Fruit fly (Drosophila melanogaster) whole organism, embryonic: Measurements from ENCODE around the gene alpha-Man-Ia.

ENCODE experiments used
- Atf-2 ChIP-seq: fragments of 200-800 bp; sonication (Bioruptor generic); optimal IDR thresholded peaks from 2 replicates; lab custom pipeline; 2016; ENCODE audit warnings: missing biosample characterization, missing genetic modification characterization
- B-H2 ChIP-seq: fragments of 200-800 bp; sonication (Bioruptor generic); optimal IDR thresholded peaks from 2 replicates; lab custom pipeline; 2018; ENCODE audit warnings: missing biosample characterization, mild to moderate bottlenecking, missing genetic modification characterization
- Bgb ChIP-seq: fragments of 200-800 bp; sonication (Bioruptor generic); IDR thresholded peaks from 2 replicates; pipeline ENCODE4 v1.3.6; 2022; ENCODE audit warnings: missing biosample characterization, missing genetic modification characterization; ENCODE audit not compliant: partially characterized antibody
- CG10366 ChIP-seq: fragments of 200-800 bp; sonication (Bioruptor generic); IDR thresholded peaks from 2 replicates; pipeline ENCODE4 v1.3.6; 2022; ENCODE audit warnings: missing biosample characterization, missing genetic modification characterization
- CG10543 ChIP-seq: fragments of 200-800 bp; sonication (Bioruptor generic); optimal IDR thresholded peaks from 3 replicates; lab custom pipeline; 2017; ENCODE audit warnings: missing biosample characterization, mild to moderate bottlenecking, missing genetic modification characterization, moderate library complexity
- CG11247 ChIP-seq: fragments of 200-800 bp; sonication (Bioruptor generic); IDR thresholded peaks from 2 replicates; pipeline ENCODE4 v1.3.6; 2022; ENCODE audit warnings: missing biosample characterization, missing genetic modification characterization
- CG13123 ChIP-seq: fragments of 200-800 bp; sonication (Bioruptor generic); optimal IDR thresholded peaks from 2 replicates; lab custom pipeline; 2016; ENCODE audit warnings: missing biosample characterization, missing genetic modification characterization
- CG14860 ChIP-seq: fragments of 200-800 bp; sonication (Bioruptor generic); IDR thresholded peaks from 3 replicates; pipeline ENCODE4 v1.3.6; 2022; ENCODE audit warnings: missing biosample characterization, missing genetic modification characterization; ENCODE audit not compliant: partially characterized antibody
- CG17385 ChIP-seq: fragments of 200-800 bp; sonication (Bioruptor generic); optimal IDR thresholded peaks from 3 replicates; lab custom pipeline; 2018; ENCODE audit warnings: missing biosample characterization, mild to moderate bottlenecking, missing genetic modification characterization
- CG1792 ChIP-seq: fragments of 200-800 bp; sonication (Bioruptor generic); optimal IDR thresholded peaks from 2 replicates; lab custom pipeline; 2016; ENCODE audit warnings: missing biosample characterization, missing genetic modification characterization
- CG2116 ChIP-seq: fragments of 200-800 bp; sonication (Bioruptor generic); optimal IDR thresholded peaks from 3 replicates; lab custom pipeline; 2018; ENCODE audit warnings: missing biosample characterization, mild to moderate bottlenecking, missing genetic modification characterization
- CG2712 ChIP-seq: fragments of 200-800 bp; optimal IDR thresholded peaks from 3 replicates; lab custom pipeline; 2019; ENCODE audit warnings: missing biosample characterization, mild to moderate bottlenecking, missing genetic modification characterization, moderate library complexity
- CG2875 ChIP-seq: fragments of 200-800 bp; sonication (Bioruptor generic); optimal IDR thresholded peaks from 2 replicates; lab custom pipeline; 2017; ENCODE audit warnings: missing biosample characterization, mild to moderate bottlenecking, missing genetic modification characterization, missing genetic modification reagents
- CG30403 ChIP-seq: fragments of 200-800 bp; sonication (Bioruptor generic); optimal IDR thresholded peaks from 3 replicates; lab custom pipeline; 2016; ENCODE audit warnings: missing biosample characterization, missing genetic modification characterization
- CG3281 ChIP-seq: fragments of 200-800 bp; sonication (Bioruptor generic); optimal IDR thresholded peaks from 3 replicates; lab custom pipeline; 2017; ENCODE audit warnings: missing biosample characterization, mild to moderate bottlenecking, missing genetic modification characterization
- CG3995 ChIP-seq: fragments of 200-800 bp; sonication (Bioruptor generic); optimal IDR thresholded peaks from 3 replicates; lab custom pipeline; 2016; ENCODE audit warnings: missing biosample characterization, missing genetic modification characterization
- CG42726 ChIP-seq: fragments of 200-800 bp; sonication (Bioruptor generic); IDR thresholded peaks from 2 replicates; pipeline ENCODE4 v1.3.6; 2022; ENCODE audit warnings: missing biosample characterization, missing genetic modification characterization; ENCODE audit not compliant: partially characterized antibody
- CG4282 ChIP-seq: fragments of 200-800 bp; sonication (Bioruptor generic); optimal IDR thresholded peaks from 2 replicates; lab custom pipeline; 2016; ENCODE audit warnings: missing biosample characterization, missing genetic modification characterization
- CG5180 ChIP-seq: fragments of 200-800 bp; sonication (Bioruptor generic); optimal IDR thresholded peaks from 3 replicates; lab custom pipeline; 2017; ENCODE audit warnings: missing biosample characterization, missing genetic modification characterization, mild to moderate bottlenecking, moderate library complexity, missing genetic modification reagents
- CG6813 ChIP-seq: fragments of 200-800 bp; sonication (Bioruptor generic); optimal IDR thresholded peaks from 2 replicates; lab custom pipeline; 2017; ENCODE audit warnings: missing biosample characterization, missing genetic modification characterization, mild to moderate bottlenecking, moderate library complexity, missing genetic modification reagents
- CG7372 ChIP-seq: fragments of 200-800 bp; sonication (Bioruptor generic); IDR thresholded peaks from 2 replicates; pipeline ENCODE4 v1.3.6; 2022; ENCODE audit warnings: missing biosample characterization, missing genetic modification characterization
- CG7556 ChIP-seq: fragments of 200-800 bp; sonication (Bioruptor generic); optimal IDR thresholded peaks from 2 replicates; lab custom pipeline; 2017; ENCODE audit warnings: missing biosample characterization, mild to moderate bottlenecking, missing genetic modification characterization
- CG7963 ChIP-seq: fragments of 200-800 bp; sonication (Bioruptor generic); IDR thresholded peaks from 3 replicates; pipeline ENCODE4 v1.3.6; 2022; ENCODE audit warnings: missing biosample characterization, missing genetic modification characterization; ENCODE audit not compliant: partially characterized antibody
- CG9727 ChIP-seq: fragments of 200-800 bp; sonication (Bioruptor generic); optimal IDR thresholded peaks from 3 replicates; lab custom pipeline; 2017; ENCODE audit warnings: missing biosample characterization, mild to moderate bottlenecking, missing genetic modification characterization
- CTCF ChIP-seq: fragments of 200-800 bp; sonication (Bioruptor generic); optimal IDR thresholded peaks from 2 replicates; lab custom pipeline; 2017; ENCODE audit warnings: missing biosample characterization, mild to moderate bottlenecking, missing genetic modification characterization, moderate library complexity
- CoRest ChIP-seq: fragments of 200-800 bp; sonication (Bioruptor generic); optimal IDR thresholded peaks from 3 replicates; lab custom pipeline; 2018; ENCODE audit warnings: missing biosample characterization, mild to moderate bottlenecking, missing genetic modification characterization, moderate library complexity
- D19A ChIP-seq: fragments of 200-800 bp; optimal IDR thresholded peaks from 3 replicates; lab custom pipeline; 2019; ENCODE audit warnings: missing biosample characterization, mild to moderate bottlenecking, missing genetic modification characterization, moderate library complexity
- D19B ChIP-seq: fragments of 200-800 bp; sonication (Bioruptor generic); optimal IDR thresholded peaks from 2 replicates; lab custom pipeline; 2017; ENCODE audit warnings: missing biosample characterization, mild to moderate bottlenecking, missing genetic modification characterization
- Dll ChIP-seq: fragments of 200-800 bp; sonication (Bioruptor generic); IDR thresholded peaks from 4 replicates; pipeline ENCODE4 v1.3.6; 2022; ENCODE audit warnings: missing biosample characterization, missing genetic modification characterization; ENCODE audit not compliant: partially characterized antibody
- ERR ChIP-seq: fragments of 200-800 bp; sonication (Bioruptor generic); optimal IDR thresholded peaks from 2 replicates; lab custom pipeline; 2016; ENCODE audit warnings: missing biosample characterization, missing genetic modification characterization
- Ets65A ChIP-seq: fragments of 200-800 bp; sonication (Bioruptor generic); peaks from one replicate; lab custom pipeline; 2016; ENCODE audit warnings: missing biosample characterization, missing genetic modification characterization
- Fer1 ChIP-seq: fragments of 200-800 bp; sonication (Bioruptor generic); optimal IDR thresholded peaks from 2 replicates; lab custom pipeline; 2017; ENCODE audit warnings: missing biosample characterization, mild to moderate bottlenecking, missing genetic modification characterization
- Hr3 ChIP-seq: fragments of 200-800 bp; sonication (Bioruptor generic); optimal IDR thresholded peaks from 3 replicates; lab custom pipeline; 2016; ENCODE audit warnings: missing biosample characterization, missing genetic modification characterization
- Meics ChIP-seq: fragments of 200-800 bp; sonication (Bioruptor generic); optimal IDR thresholded peaks from 2 replicates; lab custom pipeline; 2017; ENCODE audit warnings: missing biosample characterization, mild to moderate bottlenecking, missing genetic modification characterization
- NFAT ChIP-seq: fragments of 200-800 bp; sonication (Bioruptor generic); IDR thresholded peaks from 2 replicates; pipeline ENCODE4 v1.3.6; 2022; ENCODE audit warnings: missing biosample characterization, missing genetic modification characterization
- Opbp ChIP-seq: fragments of 200-800 bp; sonication (Bioruptor generic); IDR thresholded peaks from 3 replicates; pipeline ENCODE4 v1.3.6; 2022; ENCODE audit warnings: missing biosample characterization, missing genetic modification characterization; ENCODE audit not compliant: partially characterized antibody
- Sox100B ChIP-seq: fragments of 200-800 bp; sonication (Bioruptor generic); optimal IDR thresholded peaks from 3 replicates; lab custom pipeline; 2018; ENCODE audit warnings: missing biosample characterization, mild to moderate bottlenecking, missing genetic modification characterization
- Sox102F ChIP-seq: fragments of 200-800 bp; sonication (Bioruptor generic); optimal IDR thresholded peaks from 2 replicates; lab custom pipeline; 2018; ENCODE audit warnings: missing biosample characterization, mild to moderate bottlenecking, missing genetic modification characterization, moderate library complexity
- bab2 ChIP-seq: fragments of 200-800 bp; sonication (Bioruptor generic); optimal IDR thresholded peaks from 2 replicates; lab custom pipeline; 2016; ENCODE audit warnings: missing biosample characterization, missing genetic modification characterization
- cas ChIP-seq: fragments of 200-800 bp; sonication (Bioruptor generic); IDR thresholded peaks from 2 replicates; pipeline ENCODE4 v1.3.6; 2022; ENCODE audit warnings: missing biosample characterization, missing genetic modification characterization
- ci ChIP-seq: fragments of 200-800 bp; sonication (Bioruptor generic); IDR thresholded peaks from 3 replicates; pipeline ENCODE4 v1.3.6; 2022; ENCODE audit warnings: missing biosample characterization, missing genetic modification characterization
- corto ChIP-seq: fragments of 200-800 bp; sonication (Bioruptor generic); optimal IDR thresholded peaks from 2 replicates; lab custom pipeline; 2016; ENCODE audit warnings: missing biosample characterization, mild to moderate bottlenecking, missing genetic modification characterization, moderate library complexity
- cwo ChIP-seq: fragments of 200-800 bp; sonication (Bioruptor generic); optimal IDR thresholded peaks from 3 replicates; lab custom pipeline; 2017; ENCODE audit warnings: missing biosample characterization, missing genetic modification characterization, mild to moderate bottlenecking, moderate library complexity, missing genetic modification reagents
- dmrt99B ChIP-seq: fragments of 200-800 bp; sonication (Bioruptor generic); optimal IDR thresholded peaks from 2 replicates; lab custom pipeline; 2018; ENCODE audit warnings: missing biosample characterization, mild to moderate bottlenecking, missing genetic modification characterization, moderate library complexity
- dpn ChIP-seq, 2 experiments: fragments of 200-800 bp; sonication (Bioruptor generic); optimal IDR thresholded peaks; 3 replicates each; lab custom pipeline; 2016; ENCODE audit warnings: missing biosample characterization in 2 of 2, missing genetic modification characterization in 2 of 2
- esg ChIP-seq: fragments of 200-800 bp; sonication (Bioruptor generic); conservative IDR thresholded peaks from 2 replicates; pipeline ENCODE4 v1.3.6; 2022; ENCODE audit warnings: missing biosample characterization, missing genetic modification characterization
- ewg ChIP-seq: fragments of 200-800 bp; sonication (Bioruptor generic); optimal IDR thresholded peaks from 3 replicates; lab custom pipeline; 2017; ENCODE audit warnings: mild to moderate bottlenecking, missing biosample characterization, missing genetic modification reagents, missing genetic modification characterization
- org-1 ChIP-seq: fragments of 200-800 bp; sonication (Bioruptor generic); optimal IDR thresholded peaks from 2 replicates; lab custom pipeline; 2017; ENCODE audit warnings: missing biosample characterization, missing genetic modification characterization
- sens ChIP-seq: fragments of 200-800 bp; sonication (Bioruptor generic); peaks from one replicate; lab custom pipeline; 2016; ENCODE audit warnings: missing biosample characterization, missing genetic modification characterization
- shn ChIP-seq: fragments of 200-800 bp; sonication (Bioruptor generic); optimal IDR thresholded peaks from 3 replicates; lab custom pipeline; 2016; ENCODE audit warnings: missing biosample characterization, missing genetic modification characterization
- sqz ChIP-seq: fragments of 200-800 bp; sonication (Bioruptor generic); optimal IDR thresholded peaks from 3 replicates; lab custom pipeline; 2018; ENCODE audit warnings: missing biosample characterization, mild to moderate bottlenecking, missing genetic modification characterization
- sr ChIP-seq: fragments of 200-800 bp; sonication (Bioruptor generic); IDR thresholded peaks from 3 replicates; pipeline ENCODE4 v1.3.6; 2022; ENCODE audit warnings: missing biosample characterization, missing genetic modification characterization
- usp ChIP-seq: fragments of >200 bp; optimal IDR thresholded peaks from 2 replicates; lab custom pipeline; 2017; ENCODE audit warnings: missing biosample characterization, missing genetic modification characterization

The alpha-Man-Ia gene

dm6 chrX:10252745-10253144, 73.0 kb downstream of the alpha-Man-Ia start:
- no peak for TF ChIP-seq corto (GFP tag; lab: Kevin White, UChicago)
- TF ChIP-seq B-H2 (GFP tag; lab: Kevin White, UChicago), result no peak
- no peak for TF ChIP-seq cas (GFP tag; lab: Robert Waterston, UW)
- no peak for TF ChIP-seq CG2875 (GFP tag; lab: Kevin White, UChicago)
- no peak for TF ChIP-seq org-1 (GFP tag; lab: Kevin White, UChicago)
- 0 out of 3 replicates have a peak, but pooled peaks have one; percentile 32 for TF ChIP-seq ci
- no peak for TF ChIP-seq sr
- TF ChIP-seq ERR (GFP tag; lab: Kevin White, UChicago), result no peak
- no peak for TF ChIP-seq NFAT
- TF ChIP-seq CG7963, result 0 out of 3 replicates have a peak, but pooled peaks have one; percentile 25
- no peak for TF ChIP-seq CG5180 (GFP tag; lab: Kevin White, UChicago)
- TF ChIP-seq Bgb (GFP tag; lab: Robert Waterston, UW), result peak; percentile 39
- no peak for TF ChIP-seq sqz
- peak; percentile 12 for TF ChIP-seq CoRest
- no peak for TF ChIP-seq CG3281 (GFP tag; lab: Kevin White, UChicago)
- no peak for TF ChIP-seq Dll
- TF ChIP-seq CG2116 (GFP tag; lab: Kevin White, UChicago), result no peak
- TF ChIP-seq esg (GFP tag; lab: Robert Waterston, UW), result no peak
- TF ChIP-seq CG14860 (GFP tag; lab: Robert Waterston, UW), result 0 out of 3 replicates have a peak, but pooled peaks have one; percentile 11
- no peak for TF ChIP-seq CG6813 (GFP tag; lab: Kevin White, UChicago)
- TF ChIP-seq CG4282 (GFP tag; lab: Kevin White, UChicago), result no peak
- peak; percentile 36 for TF ChIP-seq sens
- TF ChIP-seq CG1792 (GFP tag; lab: Kevin White, UChicago), result no peak
- peak; percentile 31; the same call in 1 of the 3 replicates for TF ChIP-seq Opbp
- TF ChIP-seq CG7372 (GFP tag; lab: Robert Waterston, UW), result peak; percentile 72
- peak; percentile 89 for TF ChIP-seq CTCF
- no peak for TF ChIP-seq CG2712 (tag; lab: Kevin White, UChicago)
- TF ChIP-seq CG3995 (GFP tag; lab: Kevin White, UChicago), result no peak
- TF ChIP-seq bab2, result no peak
- TF ChIP-seq CG13123 (GFP tag; lab: Kevin White, UChicago), result no peak
- TF ChIP-seq CG11247 (GFP tag; lab: Robert Waterston, UW), result no peak
- TF ChIP-seq usp (GFP tag; lab: Kevin White, UChicago), result no peak
- TF ChIP-seq CG10366 (GFP tag; lab: Robert Waterston, UW), result no peak
- TF ChIP-seq CG30403 (GFP tag; lab: Kevin White, UChicago), result no peak
- no peak for TF ChIP-seq CG17385 (GFP tag; lab: Kevin White, UChicago)
- peak; percentile 32; the same call in 1 of the 2 replicates for TF ChIP-seq CG42726 (GFP tag; lab: Robert Waterston, UW)
- peak; percentile 24 for TF ChIP-seq Ets65A (GFP tag; lab: Kevin White, UChicago)
- no peak for TF ChIP-seq Sox100B
- TF ChIP-seq shn, result no peak
- no peak for TF ChIP-seq Atf-2 (GFP tag; lab: Kevin White, UChicago)
- TF ChIP-seq, all 482 proteins: peak for 11

dm6 chrX:10250659-10251058, 75.1 kb downstream of the alpha-Man-Ia start:
- peak; percentile 1 for TF ChIP-seq Sox102F (GFP tag; lab: Kevin White, UChicago)
- peak in 1 of 2 experiments; percentile 2 for TF ChIP-seq dpn (GFP tag; optimal IDR thresholded peaks at IDR 0.05; lab: Kevin White, UChicago)
- peak; percentile 22 for TF ChIP-seq Fer1
- no peak for TF ChIP-seq dmrt99B (tag; lab: Kevin White, UChicago)
- TF ChIP-seq Hr3 (GFP tag; lab: Kevin White, UChicago), result no peak
- peak; percentile 30 for TF ChIP-seq CG7556
- TF ChIP-seq CG9727 (GFP tag; lab: Kevin White, UChicago), result peak; percentile 18
- TF ChIP-seq Meics, result peak; percentile 60
- peak; percentile 52 for TF ChIP-seq cwo (GFP tag; lab: Kevin White, UChicago)
- TF ChIP-seq ewg (GFP tag; lab: Kevin White, UChicago), result no peak
- no peak for TF ChIP-seq CG10543 (GFP tag; lab: Kevin White, UChicago)
- TF ChIP-seq D19B, result peak; percentile 54
- TF ChIP-seq D19A (tag; lab: Kevin White, UChicago), result peak; percentile 57
